Worm (Caenorhabditis elegans): ENCODE data around the gene Y43B11AL.1.

- TF ChIP-seq him-1 (tag; optimal IDR thresholded peaks at IDR 0.05) = no peak
- TF ChIP-seq W03F9.2 (tag; optimal IDR thresholded peaks at IDR 0.05) = no peak
These were observed 31.0 kb downstream of the Y43B11AL.1 start for ce11 chrIV:7096097-7096496.
